Fruit fly (Drosophila melanogaster): ENCODE results near the gene GstD4.
A peak's percentile ranks its signal among the peaks of the same experiment; 100 is the strongest.

The GstD4 gene

DNA sequence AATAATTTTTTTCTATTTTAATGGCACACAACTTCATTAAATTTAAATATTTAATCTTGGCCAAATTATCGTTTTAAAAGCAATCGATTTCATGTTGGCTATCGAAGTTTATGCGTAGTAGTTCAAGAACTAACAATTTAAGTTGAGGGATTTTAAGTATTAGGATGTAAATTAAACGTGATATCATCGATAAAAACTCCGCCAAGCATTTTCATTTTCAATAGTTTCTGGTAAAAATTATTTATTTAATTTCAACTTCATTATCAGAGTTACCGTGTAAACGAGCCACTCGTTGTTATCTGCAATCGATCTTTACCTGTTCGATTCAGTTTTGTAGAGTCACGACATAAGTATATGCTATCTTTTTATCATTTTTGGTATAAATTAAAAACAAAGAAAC lies 29.0 kb downstream of the GstD4 start (continued):
- TF ChIP-seq dac (GFP tag; optimal IDR thresholded peaks at IDR 0.05) (peak; percentile 86), fd85E (GFP tag; optimal IDR thresholded peaks at IDR 0.05) (peak; percentile 97), OdsH (GFP tag; optimal IDR thresholded peaks at IDR 0.05) (peak; percentile 95), Eip75B (GFP tag; optimal IDR thresholded peaks at IDR 0.05) (peak; percentile 95), fd59A (GFP tag; optimal IDR thresholded peaks at IDR 0.05) (peak; percentile 91), Sox14 (GFP tag; optimal IDR thresholded peaks at IDR 0.05) (peak; percentile 96), CG8632 (GFP tag; optimal IDR thresholded peaks at IDR 0.05) (peak; percentile 97), CG3919 (GFP tag; optimal IDR thresholded peaks at IDR 0.05) (peak; percentile 100), Gug (GFP tag; IDR thresholded peaks at IDR 0.05) (peak; percentile 85), CG1621 (tag; optimal IDR thresholded peaks at IDR 0.05) (peak; percentile 94), ss (GFP tag; optimal IDR thresholded peaks at IDR 0.05) (peak; percentile 97 to 98), CG10669 (GFP tag; optimal IDR thresholded peaks at IDR 0.05) (peak; percentile 96), CG31627 (GFP tag; optimal IDR thresholded peaks at IDR 0.05) (peak; percentile 96), Hr38 (GFP tag; optimal IDR thresholded peaks at IDR 0.05) (no peak), Eip78C (GFP tag) (peak; percentile 99), salr (GFP tag; optimal IDR thresholded peaks at IDR 0.05) (peak in 1 of 2 experiments; percentile 94), pdm3 (GFP tag; optimal IDR thresholded peaks at IDR 0.05) (peak; percentile 93), Eip93F (GFP tag; optimal IDR thresholded peaks at IDR 0.05) (peak; percentile 96), Smox (GFP tag; optimal IDR thresholded peaks at IDR 0.05) (peak; percentile 96), Ets21C (GFP tag; optimal IDR thresholded peaks at IDR 0.05) (peak; percentile 92), CG6854 (GFP tag; optimal IDR thresholded peaks at IDR 0.05) (peak; percentile 99), eg (GFP tag; IDR thresholded peaks at IDR 0.05) (peak; percentile 98), CG11902 (GFP tag; optimal IDR thresholded peaks at IDR 0.05) (peak; percentile 96), CG8119 (GFP tag; IDR thresholded peaks at IDR 0.05) (peak; percentile 94), CG34406 (GFP tag; optimal IDR thresholded peaks at IDR 0.05) (peak; percentile 97), CG7368 (GFP tag; optimal IDR thresholded peaks at IDR 0.05) (peak; percentile 98), CG3032 (tag; optimal IDR thresholded peaks at IDR 0.05) (peak; percentile 98), CG16779 (tag; optimal IDR thresholded peaks at IDR 0.05) (peak; percentile 92), Hr39 (GFP tag; optimal IDR thresholded peaks at IDR 0.05) (peak; percentile 94), spab (GFP tag; optimal IDR thresholded peaks at IDR 0.05) (peak; percentile 98), CG6276 (GFP tag; optimal IDR thresholded peaks at IDR 0.05) (peak; percentile 94), cyc (GFP tag; optimal IDR thresholded peaks at IDR 0.05) (peak; percentile 99), CG4318 (GFP tag; optimal IDR thresholded peaks at IDR 0.05) (peak; percentile 88), Hr4 (GFP tag; optimal IDR thresholded peaks at IDR 0.05) (peak; percentile 93)

DNA sequence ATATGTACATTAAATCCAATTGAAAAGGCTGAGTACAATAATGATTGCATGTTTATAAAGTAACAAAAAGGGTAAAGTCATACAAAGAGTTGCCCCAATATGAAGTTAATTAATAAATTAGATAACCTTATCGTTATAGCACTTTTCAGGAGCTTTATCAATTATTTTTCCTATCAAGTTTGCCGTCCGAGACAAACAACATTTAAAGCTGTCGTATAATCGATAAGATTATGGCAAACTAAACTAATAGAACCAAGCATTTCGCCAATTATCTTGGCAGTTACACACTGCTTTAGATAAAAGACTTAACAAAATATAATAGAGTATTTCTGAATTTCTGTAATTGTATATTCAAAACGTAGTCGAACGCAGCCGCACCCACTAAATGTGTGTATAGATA lies 31.2 kb downstream of the GstD4 start:
- TF ChIP-seq Eip93F (GFP tag; optimal IDR thresholded peaks at IDR 0.05) (peak; percentile 26), Hr4 (GFP tag; optimal IDR thresholded peaks at IDR 0.05) (no peak), vri (GFP tag; optimal IDR thresholded peaks at IDR 0.05) (peak; percentile 18), esn (GFP tag; optimal IDR thresholded peaks at IDR 0.05) (no peak), Eip75B (GFP tag; optimal IDR thresholded peaks at IDR 0.05) (no peak), CG9139 (GFP tag; optimal IDR thresholded peaks at IDR 0.05) (no peak), Lpt (GFP tag; optimal IDR thresholded peaks at IDR 0.05) (no peak)

DNA sequence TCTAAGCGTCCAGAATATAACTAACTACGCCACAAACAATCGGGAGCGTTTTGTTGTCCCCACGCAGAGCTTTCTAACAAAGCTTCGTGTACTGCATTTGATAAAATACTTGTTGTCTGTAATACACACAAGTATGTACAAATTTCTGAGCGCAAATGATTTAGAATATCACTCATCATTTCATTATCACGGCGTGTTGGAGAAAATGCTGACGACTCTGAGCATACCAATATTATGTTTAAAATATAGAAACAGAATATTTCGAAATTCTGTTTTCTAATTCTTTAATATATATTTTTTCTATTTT lies 32.0 kb downstream of the GstD4 start, which contains the start of gene Cyp9f2:
Gene Cyp9f2 (minus strand): TSS at position 101 of the 307 bp plus-strand sequence.
- TF ChIP-seq CG10669 (GFP tag; optimal IDR thresholded peaks at IDR 0.05) (no peak), CG7368 (GFP tag; optimal IDR thresholded peaks at IDR 0.05) (no peak), fkh (GFP tag; optimal IDR thresholded peaks at IDR 0.05) (no peak), lz (GFP tag; optimal IDR thresholded peaks at IDR 0.05) (no peak), dac (GFP tag; optimal IDR thresholded peaks at IDR 0.05) (no peak), ss (GFP tag; optimal IDR thresholded peaks at IDR 0.05) (no peak)
